Worm (Caenorhabditis elegans) whole organism, late embryonic: ENCODE results near the gene rps-1.

ENCODE experiments used
- K09A11.1 ChIP-seq: sonication (generic microtip); optimal IDR thresholded peaks from 2 replicates; lab custom pipeline; 2017; ENCODE audit warnings: antibody characterized with exemption, mild to moderate bottlenecking, missing genetic modification characterization, missing compliant biosample characterization; ENCODE audit not compliant: insufficient read depth
- T23F11.4 ChIP-seq: fragments of 200-800 bp; sonication (Bioruptor generic); optimal IDR thresholded peaks from 2 replicates; lab custom pipeline; 2018; ENCODE audit warnings: mild to moderate bottlenecking, missing genetic modification characterization, missing compliant biosample characterization
- Y22D7AL.16 ChIP-seq: sonication (generic microtip); optimal IDR thresholded peaks from 2 replicates; lab custom pipeline; 2016; ENCODE audit warnings: missing genetic modification characterization, missing compliant biosample characterization
- ceh-14 ChIP-seq: sonication (generic microtip); optimal IDR thresholded peaks from 2 replicates; lab custom pipeline; 2016; ENCODE audit warnings: missing genotype, missing genetic modification characterization, missing compliant biosample characterization
- ceh-18 ChIP-seq: sonication (generic microtip); optimal IDR thresholded peaks from 2 replicates; lab custom pipeline; 2016; ENCODE audit warnings: missing genetic modification characterization, missing compliant biosample characterization
- ceh-2 ChIP-seq: sonication (generic microtip); optimal IDR thresholded peaks from 2 replicates; lab custom pipeline; 2016; ENCODE audit warnings: missing genotype, missing genetic modification characterization, missing compliant biosample characterization
- ceh-31 ChIP-seq: sonication (generic microtip); optimal IDR thresholded peaks from 2 replicates; lab custom pipeline; 2016; ENCODE audit warnings: missing genetic modification characterization, missing compliant biosample characterization
- ceh-6 ChIP-seq: fragments of 200-800 bp; sonication (Bioruptor generic); optimal IDR thresholded peaks from 2 replicates; lab custom pipeline; 2018; ENCODE audit warnings: mild to moderate bottlenecking, missing genetic modification characterization, missing compliant biosample characterization
- dmd-4 ChIP-seq: sonication (generic microtip); optimal IDR thresholded peaks from 2 replicates; lab custom pipeline; 2016; ENCODE audit warnings: borderline replicate concordance, missing genetic modification characterization, missing compliant biosample characterization
- dve-1 ChIP-seq: sonication (generic microtip); optimal IDR thresholded peaks from 2 replicates; lab custom pipeline; 2017; ENCODE audit warnings: antibody characterized with exemption, mild to moderate bottlenecking, missing genetic modification characterization, missing compliant biosample characterization
- elt-2 ChIP-seq: sonication (generic microtip); optimal IDR thresholded peaks from 2 replicates; lab custom pipeline; 2016; ENCODE audit warnings: missing genetic modification reagents, missing genetic modification characterization, missing compliant biosample characterization
- ets-4 ChIP-seq: sonication (generic microtip); optimal IDR thresholded peaks from 2 replicates; lab custom pipeline; 2016; ENCODE audit warnings: missing genetic modification characterization, missing compliant biosample characterization
- eyg-1 ChIP-seq: sonication (generic microtip); optimal IDR thresholded peaks from 2 replicates; lab custom pipeline; 2016; ENCODE audit warnings: missing genotype, missing genetic modification characterization, missing compliant biosample characterization
- fax-1 ChIP-seq: sonication (generic microtip); optimal IDR thresholded peaks from 2 replicates; lab custom pipeline; 2016; ENCODE audit warnings: missing genotype, missing genetic modification characterization, missing compliant biosample characterization
- fkh-6 ChIP-seq: sonication (generic microtip); optimal IDR thresholded peaks from 2 replicates; lab custom pipeline; 2016; ENCODE audit warnings: missing genetic modification characterization, missing compliant biosample characterization
- hlh-30 ChIP-seq: sonication (generic microtip); optimal IDR thresholded peaks from 2 replicates; lab custom pipeline; 2017; ENCODE audit warnings: antibody characterized with exemption, missing genetic modification characterization, missing compliant biosample characterization; ENCODE audit not compliant: insufficient read depth
- hlh-6 ChIP-seq: sonication (generic microtip); optimal IDR thresholded peaks from 2 replicates; lab custom pipeline; 2016; ENCODE audit warnings: missing genotype, missing genetic modification characterization, missing compliant biosample characterization
- hlh-8 ChIP-seq: sonication (generic microtip); optimal IDR thresholded peaks from 2 replicates; lab custom pipeline; 2016; ENCODE audit warnings: missing genotype, missing genetic modification characterization, missing compliant biosample characterization
- lim-6 ChIP-seq: sonication (generic microtip); optimal IDR thresholded peaks from 2 replicates; lab custom pipeline; 2016; ENCODE audit warnings: missing genetic modification characterization, missing compliant biosample characterization
- mec-3 ChIP-seq: sonication (generic microtip); optimal IDR thresholded peaks from 2 replicates; lab custom pipeline; 2016; ENCODE audit warnings: borderline replicate concordance, missing genetic modification characterization, missing compliant biosample characterization
- nfya-1 ChIP-seq: sonication (generic microtip); optimal IDR thresholded peaks from 2 replicates; lab custom pipeline; 2017; ENCODE audit warnings: missing genetic modification characterization, mild to moderate bottlenecking, missing compliant biosample characterization, antibody characterized with exemption, moderate library complexity
- nhr-11 ChIP-seq: fragments of 150-350 bp; optimal IDR thresholded peaks from 2 replicates; lab custom pipeline; 2014; ENCODE audit warnings: missing biosample characterization, missing genetic modification characterization
- npax-4 ChIP-seq: sonication (generic microtip); optimal IDR thresholded peaks from 2 replicates; lab custom pipeline; 2016; ENCODE audit warnings: missing genetic modification characterization, missing compliant biosample characterization
- odd-2 ChIP-seq: sonication (generic microtip); optimal IDR thresholded peaks from 2 replicates; lab custom pipeline; 2017; ENCODE audit warnings: antibody characterized with exemption, mild to moderate bottlenecking, missing genetic modification characterization, missing compliant biosample characterization
- pat-9 ChIP-seq: fragments of 200-800 bp; sonication (Bioruptor generic); optimal IDR thresholded peaks from 2 replicates; lab custom pipeline; 2018; ENCODE audit warnings: mild to moderate bottlenecking, missing genetic modification characterization, moderate library complexity, missing compliant biosample characterization
- pax-1 ChIP-seq: fragments of 150-350 bp; optimal IDR thresholded peaks from 2 replicates; lab custom pipeline; 2014; ENCODE audit warnings: missing biosample characterization, missing genetic modification characterization
- pha-4 ChIP-seq: fragments of 150-350 bp; optimal IDR thresholded peaks from 2 replicates; lab custom pipeline; 2018; ENCODE audit warnings: missing biosample characterization, missing genetic modification reagents, missing genetic modification characterization
- pqm-1 ChIP-seq: sonication (generic microtip); optimal IDR thresholded peaks from 2 replicates; lab custom pipeline; 2016; ENCODE audit warnings: missing genetic modification characterization, missing compliant biosample characterization
- pros-1 ChIP-seq: fragments of 150-350 bp; optimal IDR thresholded peaks from 2 replicates; lab custom pipeline; 2014; ENCODE audit warnings: missing biosample characterization, missing genetic modification reagents, missing genetic modification characterization
- sdc-2 ChIP-seq: sonication (generic microtip); optimal IDR thresholded peaks from 2 replicates; lab custom pipeline; 2016; ENCODE audit warnings: missing genotype, missing genetic modification characterization, missing compliant biosample characterization
- syd-9 ChIP-seq: sonication (generic microtip); optimal IDR thresholded peaks from 2 replicates; lab custom pipeline; 2016; ENCODE audit warnings: mild to moderate bottlenecking, missing genetic modification characterization, moderate library complexity, missing compliant biosample characterization
- unc-3 ChIP-seq, 2 experiments: fragments of 200-800 bp in 1 of 2; sonication (Bioruptor generic) in 1 of 2; sonication (generic microtip) in 1 of 2; conservative IDR thresholded peaks in 1 of 2; optimal IDR thresholded peaks in 1 of 2; 2 replicates each; pipeline versions ENCODE4 v1.3.6 to Lab custom; 2016 to 2022; ENCODE audit warnings: missing compliant biosample characterization in 2 of 2, missing genetic modification characterization in 2 of 2, missing genetic modification reagents in 1 of 2
- zip-5 ChIP-seq: sonication (generic microtip); optimal IDR thresholded peaks from 2 replicates; lab custom pipeline; 2016; ENCODE audit warnings: missing genetic modification characterization, missing compliant biosample characterization
- ztf-16 ChIP-seq: sonication (generic microtip); optimal IDR thresholded peaks from 2 replicates; lab custom pipeline; 2017; ENCODE audit warnings: missing genetic modification characterization, missing compliant biosample characterization

The rps-1 gene

ce11 chrIII:4491164-4492144, 15.7 kb downstream of the rps-1 start:
- TF ChIP-seq nhr-11 (tag; lab: Kevin White, UChicago) (no peak), ceh-2 (no peak), hlh-8 (tag; lab: Kevin White, UChicago) (no peak), unc-3 (GFP tag; conservative IDR thresholded peaks at IDR 0.05; lab: Robert Waterston, UW) (no peak), unc-3 (tag; optimal IDR thresholded peaks at IDR 0.05; lab: Kevin White, UChicago) (no peak), hlh-6 (tag; lab: Kevin White, UChicago) (no peak)

ce11 chrIII:4493008-4493777, 17.5 kb downstream of the rps-1 start:
- TF ChIP-seq odd-2 (tag; lab: Kevin White, UChicago), result no peak
- TF ChIP-seq sdc-2 (tag; lab: Kevin White, UChicago), result no peak
- TF ChIP-seq ceh-14 (tag; lab: Kevin White, UChicago), result no peak
- TF ChIP-seq ceh-18 (tag; lab: Kevin White, UChicago), result no peak
- TF ChIP-seq Y22D7AL.16 (tag; lab: Kevin White, UChicago), result no peak
- TF ChIP-seq zip-5 (tag; lab: Kevin White, UChicago), result no peak
- TF ChIP-seq eyg-1 (tag; lab: Kevin White, UChicago), result no peak

ce11 chrIII:4494541-4495010, 18.9 kb downstream of the rps-1 start:
- TF ChIP-seq ztf-16 (no peak), zip-5 (tag; lab: Kevin White, UChicago) (no peak), hlh-30 (tag; lab: Kevin White, UChicago) (peak; percentile 63), elt-2 (peak; percentile 50)

- TF ChIP-seq syd-9 (tag; lab: Kevin White, UChicago) (no peak), pax-1 (tag; lab: Kevin White, UChicago) (no peak), dmd-4 (tag; lab: Kevin White, UChicago) (no peak), ceh-6 (GFP tag; lab: Kevin White, UChicago) (no peak), T23F11.4 (no peak), pros-1 (tag; lab: Kevin White, UChicago) (no peak), fkh-6 (no peak), fax-1 (tag; lab: Kevin White, UChicago) (no peak), nfya-1 (tag; lab: Kevin White, UChicago) (no peak), ets-4 (tag; lab: Kevin White, UChicago) (no peak), mec-3 (tag; lab: Kevin White, UChicago) (no peak), ceh-31 (tag; lab: Kevin White, UChicago) (no peak)
Observed at ce11 chrIII:4495250-4495649, 19.5 kb downstream of the rps-1 start.

- TF ChIP-seq lim-6 (no peak), K09A11.1 (tag; lab: Kevin White, UChicago) (no peak), nhr-11 (tag; lab: Kevin White, UChicago) (no peak), pha-4 (tag; lab: Kevin White, UChicago) (no peak), dve-1 (tag; lab: Kevin White, UChicago) (no peak), npax-4 (tag; lab: Kevin White, UChicago) (no peak), pqm-1 (tag; lab: Kevin White, UChicago) (no peak), pat-9 (tag; lab: Kevin White, UChicago) (no peak), ceh-14 (tag; lab: Kevin White, UChicago) (no peak)
Observed at ce11 chrIII:4495685-4496084, 20.0 kb downstream of the rps-1 start.
